Worm (Caenorhabditis elegans) whole organism, L1 larva: ENCODE results near the gene cpna-5.

Experiments used
- C04F5.9 ChIP-seq: sonication (generic microtip); optimal IDR thresholded peaks from 2 replicates; lab custom pipeline; 2016; ENCODE audit warnings: missing genetic modification characterization, missing compliant biosample characterization
- ama-1 ChIP-seq: fragments of 150-350 bp; optimal IDR thresholded peaks from 2 replicates; lab custom pipeline; 2014
- lin-39 ChIP-seq: fragments of 150-350 bp; optimal IDR thresholded peaks from 2 replicates; lab custom pipeline; 2014; ENCODE audit warnings: missing biosample characterization, missing genetic modification reagents, missing genetic modification characterization

DNA sequence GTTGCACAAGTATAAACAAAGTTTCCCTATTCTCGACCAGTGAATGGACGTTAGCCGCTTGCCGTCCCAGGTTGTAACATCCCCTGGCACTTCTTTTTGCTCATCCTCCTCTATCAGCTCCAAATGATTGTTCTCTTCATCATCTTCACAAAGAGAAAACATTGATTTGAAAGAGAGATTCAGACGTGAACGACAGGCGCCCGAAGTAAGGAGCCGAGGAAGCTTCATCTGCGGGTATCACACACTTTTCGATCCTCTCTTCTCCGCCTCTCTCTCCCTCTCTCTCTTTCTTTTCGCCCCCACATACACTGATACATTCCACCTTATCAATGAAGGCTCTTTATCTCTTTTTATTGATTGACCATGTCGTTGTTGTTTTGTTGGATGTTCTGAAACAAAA lies 4.4 kb upstream of the cpna-5 start:
- TF ChIP-seq lin-39 (tag; lab: Kevin White, UChicago) (no peak), ama-1 (lab: Kevin White, UChicago) (no peak), C04F5.9 (no peak)
